Worm (Caenorhabditis elegans) whole organism, midembryonic: ENCODE data around the gene F13A7.12.

Experiments used
- T22C8.4 ChIP-seq: fragments of 200-800 bp; sonication (Bioruptor generic); IDR thresholded peaks from 2 replicates; pipeline ENCODE4 v1.3.6; 2022; ENCODE audit warnings: missing genetic modification characterization, missing compliant biosample characterization
- cog-1 ChIP-seq: sonication (generic microtip); optimal IDR thresholded peaks from 2 replicates; lab custom pipeline; 2016; ENCODE audit warnings: missing genetic modification characterization, missing compliant biosample characterization
- flt-1 ChIP-seq: fragments of 200-800 bp; sonication (Bioruptor generic); IDR thresholded peaks from 2 replicates; pipeline ENCODE4 v1.3.6; 2022; ENCODE audit warnings: missing genetic modification characterization, missing compliant biosample characterization
- klf-2 ChIP-seq: fragments of 200-800 bp; sonication (Bioruptor generic); conservative IDR thresholded peaks from 2 replicates; pipeline ENCODE4 v1.3.6; 2022; ENCODE audit warnings: missing genetic modification reagents, missing genetic modification characterization, missing compliant biosample characterization
- ref-1 ChIP-seq: fragments of 200-800 bp; sonication (Bioruptor generic); conservative IDR thresholded peaks from 2 replicates; pipeline ENCODE4 v1.3.6; 2022; ENCODE audit warnings: missing genetic modification reagents, missing genetic modification characterization, missing compliant biosample characterization
- tab-1 ChIP-seq: fragments of 200-800 bp; sonication (Bioruptor generic); IDR thresholded peaks from 2 replicates; pipeline ENCODE4 v1.3.6; 2022; ENCODE audit warnings: missing genetic modification characterization, missing compliant biosample characterization
- ztf-23 ChIP-seq: fragments of 200-800 bp; sonication (Bioruptor generic); IDR thresholded peaks from 2 replicates; pipeline ENCODE4 v1.3.6; 2022; ENCODE audit warnings: missing genetic modification reagents, missing genetic modification characterization, missing compliant biosample characterization

ce11 chrV:16420696-16421095 is 24.9 kb downstream of the F13A7.12 start, which contains the start of gene srw-48:
- TF ChIP-seq cog-1 (tag; lab: Kevin White, UChicago) (no peak), flt-1 (GFP tag; lab: Robert Waterston, UW) (no peak), T22C8.4 (GFP tag; lab: Robert Waterston, UW) (no peak), klf-2 (GFP tag; lab: Robert Waterston, UW) (no peak), ztf-23 (GFP tag; lab: Robert Waterston, UW) (no peak), ref-1 (GFP tag; lab: Robert Waterston, UW) (no peak), tab-1 (GFP tag; lab: Robert Waterston, UW) (no peak)
